Fruit fly (Drosophila melanogaster) whole organism, prepupa: ENCODE data around the gene CG5445.

Experiments used
- CG10669 ChIP-seq: fragments of 200-800 bp; sonication (Bioruptor generic); optimal IDR thresholded peaks from 3 replicates; lab custom pipeline; 2018; ENCODE audit warnings: missing biosample characterization, mild to moderate bottlenecking, missing genetic modification characterization, moderate library complexity
- CG31627 ChIP-seq: fragments of 200-800 bp; sonication (Bioruptor generic); optimal IDR thresholded peaks from 3 replicates; lab custom pipeline; 2016; ENCODE audit warnings: missing biosample characterization, missing genetic modification characterization
- CG6792 ChIP-seq: fragments of 200-800 bp; sonication (Bioruptor generic); optimal IDR thresholded peaks from 3 replicates; lab custom pipeline; 2016; ENCODE audit warnings: missing biosample characterization, missing genetic modification characterization
- CG6808 ChIP-seq: fragments of 200-800 bp; sonication (Bioruptor generic); optimal IDR thresholded peaks from 3 replicates; lab custom pipeline; 2017; ENCODE audit warnings: missing biosample characterization, missing genetic modification characterization, mild to moderate bottlenecking, moderate library complexity, missing genetic modification reagents
- CG9139 ChIP-seq: fragments of 200-800 bp; sonication (Bioruptor generic); optimal IDR thresholded peaks from 3 replicates; lab custom pipeline; 2017; ENCODE audit warnings: missing biosample characterization, mild to moderate bottlenecking, missing genetic modification characterization
- Lpt ChIP-seq: fragments of 200-800 bp; sonication (Bioruptor generic); optimal IDR thresholded peaks from 3 replicates; lab custom pipeline; 2016; ENCODE audit warnings: missing biosample characterization, missing genetic modification characterization
- OdsH ChIP-seq: fragments of 200-800 bp; sonication (Bioruptor generic); optimal IDR thresholded peaks from 3 replicates; lab custom pipeline; 2016; ENCODE audit warnings: missing biosample characterization, missing genetic modification characterization
- acj6 ChIP-seq: fragments of 200-800 bp; sonication (Bioruptor generic); optimal IDR thresholded peaks from 3 replicates; lab custom pipeline; 2016; ENCODE audit warnings: missing biosample characterization, missing genetic modification characterization
- cyc ChIP-seq: fragments of 200-800 bp; sonication (Bioruptor generic); optimal IDR thresholded peaks from 3 replicates; lab custom pipeline; 2016; ENCODE audit warnings: missing biosample characterization, missing genetic modification characterization
- eg ChIP-seq: fragments of 200-800 bp; sonication (Bioruptor generic); IDR thresholded peaks from 3 replicates; pipeline ENCODE4 v1.3.6; 2022; ENCODE audit warnings: missing biosample characterization, missing genetic modification characterization
- esn ChIP-seq: fragments of 200-800 bp; sonication (Bioruptor generic); optimal IDR thresholded peaks from 2 replicates; lab custom pipeline; 2016; ENCODE audit warnings: missing biosample characterization, mild to moderate bottlenecking, missing genetic modification characterization, moderate library complexity
- fkh ChIP-seq: fragments of 200-800 bp; sonication (Bioruptor generic); optimal IDR thresholded peaks from 3 replicates; lab custom pipeline; 2017; ENCODE audit warnings: missing biosample characterization, mild to moderate bottlenecking, missing genetic modification characterization, moderate library complexity
- pdm3 ChIP-seq: fragments of 200-800 bp; sonication (Bioruptor generic); optimal IDR thresholded peaks from 3 replicates; lab custom pipeline; 2016; ENCODE audit warnings: missing biosample characterization, missing genetic modification characterization
- svp ChIP-seq: fragments of 200-800 bp; sonication (Bioruptor generic); peaks from one replicate; lab custom pipeline; 2016; ENCODE audit warnings: missing biosample characterization, missing genetic modification characterization

- TF ChIP-seq cyc (GFP tag; lab: Kevin White, UChicago) (no peak), pdm3 (GFP tag; lab: Kevin White, UChicago) (no peak), Lpt (GFP tag; lab: Kevin White, UChicago) (no peak), svp (no peak), acj6 (no peak), CG10669 (GFP tag; lab: Kevin White, UChicago) (no peak), eg (no peak), fkh (GFP tag; lab: Kevin White, UChicago) (no peak), CG9139 (GFP tag; lab: Kevin White, UChicago) (no peak), CG31627 (no peak), esn (GFP tag; lab: Kevin White, UChicago) (no peak), CG6792 (GFP tag; lab: Kevin White, UChicago) (no peak), OdsH (GFP tag; lab: Kevin White, UChicago) (no peak), CG6808 (GFP tag; lab: Kevin White, UChicago) (no peak)
These were observed 57.4 kb downstream of the CG5445 start for dm6 chrX:17339693-17340092.
